Fruit fly (Drosophila melanogaster): Measurements from ENCODE around the gene Nfs1.

Nfs1 gene

dm6 chr2L:11949917-11950316 is 49.5 kb upstream of the Nfs1 start (continued):
- TF ChIP-seq twi (tag; optimal IDR thresholded peaks at IDR 0.05) (no peak), CG15269 (tag; optimal IDR thresholded peaks at IDR 0.05) (peak; percentile 35), CHES-1-like (GFP tag; optimal IDR thresholded peaks at IDR 0.05) (no peak), CG1832 (GFP tag; optimal IDR thresholded peaks at IDR 0.05) (no peak), lov (optimal IDR thresholded peaks at IDR 0.05) (no peak), lov (GFP tag; IDR thresholded peaks at IDR 0.05) (peak; percentile 74; the same call in 2 of the 3 replicates), lilli (GFP tag; optimal IDR thresholded peaks at IDR 0.05) (peak; percentile 16), prd (optimal IDR thresholded peaks at IDR 0.05) (no peak), prd (GFP tag; IDR thresholded peaks at IDR 0.05) (peak; percentile 77), CG2889 (GFP tag; IDR thresholded peaks at IDR 0.05) (no peak), CG9797 (GFP tag; optimal IDR thresholded peaks at IDR 0.05) (no peak), NFAT (GFP tag; IDR thresholded peaks at IDR 0.05) (no peak), pnt (GFP tag; optimal IDR thresholded peaks at IDR 0.05) (peak; percentile 50), knrl (GFP tag; IDR thresholded peaks at IDR 0.05; ENCODE audit: partially characterized antibody) (no peak), slp2 (GFP tag; optimal IDR thresholded peaks at IDR 0.05) (no peak), gce (GFP tag; IDR thresholded peaks at IDR 0.05) (no peak), CG8359 (GFP tag; optimal IDR thresholded peaks at IDR 0.05; ENCODE audit: borderline replicate concordance) (no peak), Spps (tag; optimal IDR thresholded peaks at IDR 0.05) (no peak), Hr78 (GFP tag; optimal IDR thresholded peaks at IDR 0.05) (no peak), Rx (GFP tag; IDR thresholded peaks at IDR 0.05) (0 out of 2 replicates have a peak, but pooled peaks have one; percentile 4), CG14441 (GFP tag; IDR thresholded peaks at IDR 0.05) (no peak), CG12391 (tag; optimal IDR thresholded peaks at IDR 0.05) (peak; percentile 44), HLH3B (GFP tag; IDR thresholded peaks at IDR 0.05) (peak; percentile 37; the same call in 1 of the 2 replicates), CG34422 (GFP tag; IDR thresholded peaks at IDR 0.05) (no peak), CG14050 (GFP tag; IDR thresholded peaks at IDR 0.05) (no peak), Dip2 (GFP tag; IDR thresholded peaks at IDR 0.05) (no peak), aop (GFP tag; IDR thresholded peaks at IDR 0.05) (no peak), CG17359 (tag; optimal IDR thresholded peaks at IDR 0.05) (peak; percentile 18), CG1233 (GFP tag; optimal IDR thresholded peaks at IDR 0.05) (no peak), CG15479 (GFP tag; optimal IDR thresholded peaks at IDR 0.05) (no peak), GATAe (GFP tag; conservative IDR thresholded peaks at IDR 0.05) (no peak), Sox100B (GFP tag; optimal IDR thresholded peaks at IDR 0.05) (peak; percentile 12), repo (GFP tag; optimal IDR thresholded peaks at IDR 0.05) (no peak), Hr51 (GFP tag; optimal IDR thresholded peaks at IDR 0.05) (peak in 1 of 2 experiments; percentile 41), Med (GFP tag) (no peak), CG9817 (tag; optimal IDR thresholded peaks at IDR 0.05) (peak; percentile 20), ERR (GFP tag; optimal IDR thresholded peaks at IDR 0.05) (no peak), hb (GFP tag; IDR thresholded peaks at IDR 0.05; ENCODE audit: partially characterized antibody) (no peak), CG9437 (GFP tag; optimal IDR thresholded peaks at IDR 0.05) (peak; percentile 29), dm (GFP tag; optimal IDR thresholded peaks at IDR 0.05) (no peak), CG12659 (GFP tag; optimal IDR thresholded peaks at IDR 0.05) (no peak), gsb-n (tag; optimal IDR thresholded peaks at IDR 0.05) (no peak), fd3F (GFP tag; optimal IDR thresholded peaks at IDR 0.05) (no peak), CG10462 (GFP tag; optimal IDR thresholded peaks at IDR 0.05) (no peak), CG2120 (GFP tag; optimal IDR thresholded peaks at IDR 0.05) (no peak), pfk (GFP tag; optimal IDR thresholded peaks at IDR 0.05) (no peak), cg (GFP tag; optimal IDR thresholded peaks at IDR 0.05) (no peak), Ets97D (GFP tag; optimal IDR thresholded peaks at IDR 0.05) (no peak), lmd (GFP tag; IDR thresholded peaks at IDR 0.05) (peak; percentile 52), disco-r (GFP tag; optimal IDR thresholded peaks at IDR 0.05) (no peak), Six4 (GFP tag; optimal IDR thresholded peaks at IDR 0.05) (no peak), Ptx1 (GFP tag; IDR thresholded peaks at IDR 0.05) (peak; percentile 55)

Data from whole organism, embryonic.